Worm (Caenorhabditis elegans): ENCODE measurements around the gene T26H5.11.

The T26H5.11 gene

ce11 chrV:15465032-15465727, 21.1 kb upstream of the T26H5.11 start, which contains the start of gene pqn-71:
Gene pqn-71, plus strand, starts transcription at chrV:15465677.
- TF ChIP-seq odd-2 (tag; optimal IDR thresholded peaks at IDR 0.05) (no peak), tbx-2 (tag; optimal IDR thresholded peaks at IDR 0.05) (peak; percentile 82), ceh-19 (GFP tag; optimal IDR thresholded peaks at IDR 0.05) (peak; percentile 84), npax-4 (tag; optimal IDR thresholded peaks at IDR 0.05) (peak; percentile 71), unc-42 (tag; optimal IDR thresholded peaks at IDR 0.05) (peak; percentile 2), hlh-6 (tag; optimal IDR thresholded peaks at IDR 0.05) (peak; percentile 86), pag-3 (tag; optimal IDR thresholded peaks at IDR 0.05; ENCODE audit: borderline replicate concordance) (peak; percentile 30), lin-11 (tag; optimal IDR thresholded peaks at IDR 0.05) (peak; percentile 74), sdc-2 (tag; optimal IDR thresholded peaks at IDR 0.05) (peak; percentile 80), ztf-16 (tag; optimal IDR thresholded peaks at IDR 0.05) (peak; percentile 71), ref-2 (tag; optimal IDR thresholded peaks at IDR 0.05) (peak; percentile 79), pha-2 (tag; optimal IDR thresholded peaks at IDR 0.05) (peak; percentile 80), zip-5 (tag; optimal IDR thresholded peaks at IDR 0.05) (peak; percentile 50), pax-1 (tag; optimal IDR thresholded peaks at IDR 0.05) (no peak), unc-55 (GFP tag; optimal IDR thresholded peaks at IDR 0.05) (no peak), ceh-45 (GFP tag; IDR thresholded peaks at IDR 0.05) (peak; percentile 73), ceh-48 (tag; optimal IDR thresholded peaks at IDR 0.05) (peak; percentile 53), ceh-9 (tag; optimal IDR thresholded peaks at IDR 0.05) (peak; percentile 18), ceh-31 (tag; optimal IDR thresholded peaks at IDR 0.05) (peak; percentile 61), ets-4 (tag; optimal IDR thresholded peaks at IDR 0.05) (peak; percentile 34), C08G9.2 (tag; optimal IDR thresholded peaks at IDR 0.05) (peak; percentile 79), ceh-30 (tag; optimal IDR thresholded peaks at IDR 0.05) (peak; percentile 60), C38D4.7 (GFP tag; optimal IDR thresholded peaks at IDR 0.05) (peak; percentile 72), ceh-22 (tag; optimal IDR thresholded peaks at IDR 0.05) (no peak), sox-2 (GFP tag; IDR thresholded peaks at IDR 0.05) (peak; percentile 72), tbx-7 (tag; optimal IDR thresholded peaks at IDR 0.05) (peak; percentile 61), ahr-1 (tag; optimal IDR thresholded peaks at IDR 0.05) (peak; percentile 40), pat-9 (tag; optimal IDR thresholded peaks at IDR 0.05) (peak; percentile 87), F13H6.1 (tag; optimal IDR thresholded peaks at IDR 0.05) (peak; percentile 76), pha-4 (tag; optimal IDR thresholded peaks at IDR 0.05) (no peak), pros-1 (tag; optimal IDR thresholded peaks at IDR 0.05) (peak; percentile 29), ceh-2 (tag; optimal IDR thresholded peaks at IDR 0.05) (peak; percentile 64), nhr-11 (tag; optimal IDR thresholded peaks at IDR 0.05) (no peak), fkh-10 (GFP tag; optimal IDR thresholded peaks at IDR 0.05) (no peak), fkh-6 (tag; optimal IDR thresholded peaks at IDR 0.05) (peak; percentile 83), elt-2 (tag; optimal IDR thresholded peaks at IDR 0.05) (peak; percentile 91), K02D7.2 (tag; optimal IDR thresholded peaks at IDR 0.05) (peak; percentile 78), ceh-34 (tag; optimal IDR thresholded peaks at IDR 0.05) (peak; percentile 86), syd-9 (tag; optimal IDR thresholded peaks at IDR 0.05) (peak; percentile 84), elt-4 (tag; optimal IDR thresholded peaks at IDR 0.05) (no peak), mec-3 (tag; optimal IDR thresholded peaks at IDR 0.05; ENCODE audit: borderline replicate concordance) (no peak), unc-3 (GFP tag; conservative IDR thresholded peaks at IDR 0.05) (peak; percentile 75), unc-3 (tag; optimal IDR thresholded peaks at IDR 0.05) (peak; percentile 88), T23F11.4 (GFP tag; optimal IDR thresholded peaks at IDR 0.05) (peak; percentile 79), che-1 (tag; optimal IDR thresholded peaks at IDR 0.05) (peak; percentile 80), K09A11.1 (tag; optimal IDR thresholded peaks at IDR 0.05; ENCODE audit: insufficient read depth) (peak; percentile 73), hlh-8 (tag; optimal IDR thresholded peaks at IDR 0.05) (peak; percentile 39), hlh-15 (tag; optimal IDR thresholded peaks at IDR 0.05) (peak; percentile 69), dve-1 (tag; optimal IDR thresholded peaks at IDR 0.05) (peak; percentile 83), nfya-1 (tag; optimal IDR thresholded peaks at IDR 0.05) (peak; percentile 77), eyg-1 (tag; optimal IDR thresholded peaks at IDR 0.05) (peak; percentile 47), ceh-14 (tag; optimal IDR thresholded peaks at IDR 0.05) (peak; percentile 89)
